Fruit fly (Drosophila melanogaster): ENCODE results near the gene CG34039.
A peak's percentile ranks its signal among the peaks of the same experiment; 100 is the strongest.

Gene CG34039

DNA sequence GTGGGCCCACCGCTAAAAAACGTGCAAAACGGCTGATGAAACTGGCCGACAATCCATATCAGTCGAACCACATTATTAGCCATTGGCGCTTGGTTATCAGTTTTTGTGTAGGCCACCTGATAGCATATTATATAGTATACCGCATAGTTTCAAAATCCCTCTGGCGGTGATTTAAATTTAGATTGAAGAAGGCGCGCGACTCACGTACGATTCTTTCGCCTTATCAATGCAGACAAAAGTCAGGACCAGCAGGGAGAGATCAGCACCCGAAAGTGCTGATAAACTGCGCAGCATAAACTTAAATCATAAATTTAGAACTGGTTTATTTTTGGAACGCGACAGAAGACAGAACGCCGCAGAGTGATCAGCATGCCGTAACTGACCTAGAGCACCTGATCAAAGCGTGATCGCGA is 5.9 kb upstream of the CG34039 start:
- TF ChIP-seq ey (GFP tag; optimal IDR thresholded peaks at IDR 0.05) = no peak
- no peak for TF ChIP-seq psq (GFP tag; optimal IDR thresholded peaks at IDR 0.05)
- TF ChIP-seq Abd-B (GFP tag; optimal IDR thresholded peaks at IDR 0.05) = no peak
- no peak for TF ChIP-seq Mio (GFP tag; optimal IDR thresholded peaks at IDR 0.05)

DNA sequence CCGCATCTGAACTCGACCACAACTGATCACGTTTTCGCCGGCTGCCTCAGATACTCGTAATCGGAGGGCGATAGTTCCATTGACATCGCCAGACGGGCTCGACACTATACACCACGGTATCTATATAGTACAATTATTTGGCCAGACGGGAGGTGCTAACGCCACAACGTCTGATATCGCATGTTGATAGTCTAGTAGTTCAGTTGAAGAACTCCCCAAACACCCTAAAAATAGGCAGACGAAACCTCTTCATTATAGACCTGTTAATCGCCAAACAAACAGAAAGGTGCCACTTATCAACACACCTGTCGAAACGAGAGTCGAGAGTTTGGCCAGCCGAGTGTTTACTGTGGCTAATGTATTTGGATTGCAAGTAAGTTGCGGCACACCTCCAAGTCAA is 4.7 kb upstream of the CG34039 start:
- no peak for TF ChIP-seq Hr78 (GFP tag; optimal IDR thresholded peaks at IDR 0.05)
- no peak for TF ChIP-seq Hr83 (GFP tag; optimal IDR thresholded peaks at IDR 0.05; ENCODE audit: poor library complexity, severe bottlenecking)
- TF ChIP-seq Dfd (GFP tag; optimal IDR thresholded peaks at IDR 0.05) = no peak
- TF ChIP-seq br (GFP tag; optimal IDR thresholded peaks at IDR 0.05) = no peak
- no peak for TF ChIP-seq Vsx2 (GFP tag; optimal IDR thresholded peaks at IDR 0.05; ENCODE audit: partially characterized antibody)
- TF ChIP-seq Rel (GFP tag; optimal IDR thresholded peaks at IDR 0.05) = no peak
- TF ChIP-seq Rel (tag; optimal IDR thresholded peaks at IDR 0.05) = no peak
- TF ChIP-seq Dif (GFP tag; optimal IDR thresholded peaks at IDR 0.05; ENCODE audit: partially characterized antibody) = no peak
- no peak for TF ChIP-seq sv (GFP tag; optimal IDR thresholded peaks at IDR 0.05)
- no peak for TF ChIP-seq Myc (optimal IDR thresholded peaks at IDR 0.05)
- no peak for TF ChIP-seq jim (GFP tag; optimal IDR thresholded peaks at IDR 0.05)
- no peak for TF ChIP-seq GATAd (GFP tag; optimal IDR thresholded peaks at IDR 0.05)
- TF ChIP-seq psq (GFP tag; optimal IDR thresholded peaks at IDR 0.05) = no peak
- TF ChIP-seq Sp1 (GFP tag; optimal IDR thresholded peaks at IDR 0.05) = no peak
- no peak for TF ChIP-seq Hnf4 (GFP tag; optimal IDR thresholded peaks at IDR 0.05)
- TF ChIP-seq CrebA (GFP tag; optimal IDR thresholded peaks at IDR 0.05; ENCODE audit: borderline replicate concordance) = no peak
- TF ChIP-seq tai (GFP tag; optimal IDR thresholded peaks at IDR 0.05) = no peak
- no peak for TF ChIP-seq Abd-B (GFP tag; optimal IDR thresholded peaks at IDR 0.05)
- TF ChIP-seq HLH106 (tag; optimal IDR thresholded peaks at IDR 0.05) = no peak
- no peak for TF ChIP-seq foxo (GFP tag; optimal IDR thresholded peaks at IDR 0.05)

DNA sequence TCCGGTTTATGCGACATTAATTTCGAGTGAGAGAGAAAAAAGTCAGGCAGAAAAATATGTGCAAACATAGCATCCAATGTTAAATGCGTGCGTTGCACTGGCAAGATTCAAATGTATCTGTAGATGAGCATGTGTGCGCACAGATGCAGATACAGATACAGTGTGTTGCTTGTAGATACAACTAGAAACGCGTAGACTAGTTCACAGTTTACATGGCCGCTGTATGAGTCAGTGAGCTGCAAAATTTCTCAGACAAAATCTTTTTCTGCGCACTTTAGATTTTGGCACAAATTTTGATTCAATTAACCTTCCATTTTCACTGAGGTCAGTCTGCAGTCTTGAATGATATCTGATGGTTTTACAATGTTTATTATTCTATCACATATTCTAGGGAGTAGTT is 3.6 kb upstream of the CG34039 start:
- TF ChIP-seq foxo (GFP tag; optimal IDR thresholded peaks at IDR 0.05) (no peak), Abd-B (GFP tag; optimal IDR thresholded peaks at IDR 0.05) (no peak), sv (GFP tag; optimal IDR thresholded peaks at IDR 0.05) (no peak), Sp1 (GFP tag; optimal IDR thresholded peaks at IDR 0.05) (no peak), CG9705 (GFP tag; optimal IDR thresholded peaks at IDR 0.05) (no peak)

DNA sequence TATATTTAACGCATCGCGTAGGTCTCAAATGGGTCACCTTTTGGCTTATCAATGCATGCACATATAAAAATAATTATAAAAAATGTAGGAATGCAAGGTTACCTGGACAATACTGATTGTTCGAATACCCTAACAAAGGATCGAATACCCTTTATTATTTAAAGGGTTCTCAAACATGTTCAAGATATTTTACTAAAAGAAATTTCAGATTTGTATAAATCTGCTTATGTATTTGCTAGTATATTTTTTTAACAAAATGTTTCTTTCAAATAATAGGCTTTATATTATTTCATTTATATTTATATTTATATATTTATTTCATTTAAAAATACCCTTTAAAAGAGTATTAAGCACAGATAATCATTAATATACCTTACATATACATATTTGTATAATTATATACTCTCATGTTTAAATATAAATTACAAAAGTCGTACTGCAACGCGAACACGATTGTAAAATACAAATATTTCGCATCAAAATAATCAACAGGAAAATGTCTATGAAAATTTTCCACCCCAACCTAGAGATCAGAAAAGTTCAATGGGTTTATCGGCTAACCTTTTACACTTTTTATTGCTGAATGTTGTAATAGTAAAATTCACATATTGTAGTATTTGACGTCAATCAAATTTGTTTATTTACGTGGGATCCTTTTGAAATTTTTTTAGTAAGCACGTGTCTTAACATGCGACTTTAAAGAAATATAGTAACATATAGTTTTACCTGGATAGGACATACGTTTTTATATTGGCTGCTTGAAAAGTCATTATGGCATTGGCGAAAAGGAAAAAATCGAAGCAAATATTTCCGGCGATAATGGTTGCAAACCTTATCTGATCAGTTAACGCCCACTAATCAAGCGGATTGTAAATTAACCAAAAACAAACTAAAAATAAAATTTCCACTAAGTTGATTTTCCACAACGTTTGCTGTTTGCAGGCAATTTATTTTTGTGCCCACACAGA is 2.7 kb upstream of the CG34039 start:
- TF ChIP-seq HLH106 (tag; optimal IDR thresholded peaks at IDR 0.05) (peak; percentile 36), Sp1 (GFP tag; optimal IDR thresholded peaks at IDR 0.05) (no peak)

DNA sequence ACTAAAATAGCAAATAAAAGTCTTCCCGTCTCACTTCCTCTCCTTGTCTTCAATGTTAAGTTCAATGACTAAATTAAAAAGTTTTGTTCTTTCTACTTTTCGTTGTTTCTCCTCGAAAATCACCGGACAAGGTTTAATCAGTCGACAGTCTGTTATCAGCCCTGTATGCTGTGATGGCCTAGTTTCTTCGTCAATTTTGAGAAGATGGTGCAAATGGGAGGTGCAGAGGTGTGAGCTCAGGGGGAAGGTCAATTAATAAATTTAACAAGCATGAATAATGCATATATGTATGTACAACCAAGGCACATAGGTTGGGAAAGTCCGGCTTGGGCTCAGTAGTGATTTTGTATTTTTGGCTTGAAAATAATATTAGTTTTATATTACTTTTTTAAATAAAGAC is 1.8 kb upstream of the CG34039 start:
- TF ChIP-seq CrebA (GFP tag; optimal IDR thresholded peaks at IDR 0.05; ENCODE audit: borderline replicate concordance) (no peak), Mio (GFP tag; optimal IDR thresholded peaks at IDR 0.05) (no peak), CG32264 (GFP tag; optimal IDR thresholded peaks at IDR 0.05) (no peak), N (GFP tag; optimal IDR thresholded peaks at IDR 0.05) (no peak)

DNA sequence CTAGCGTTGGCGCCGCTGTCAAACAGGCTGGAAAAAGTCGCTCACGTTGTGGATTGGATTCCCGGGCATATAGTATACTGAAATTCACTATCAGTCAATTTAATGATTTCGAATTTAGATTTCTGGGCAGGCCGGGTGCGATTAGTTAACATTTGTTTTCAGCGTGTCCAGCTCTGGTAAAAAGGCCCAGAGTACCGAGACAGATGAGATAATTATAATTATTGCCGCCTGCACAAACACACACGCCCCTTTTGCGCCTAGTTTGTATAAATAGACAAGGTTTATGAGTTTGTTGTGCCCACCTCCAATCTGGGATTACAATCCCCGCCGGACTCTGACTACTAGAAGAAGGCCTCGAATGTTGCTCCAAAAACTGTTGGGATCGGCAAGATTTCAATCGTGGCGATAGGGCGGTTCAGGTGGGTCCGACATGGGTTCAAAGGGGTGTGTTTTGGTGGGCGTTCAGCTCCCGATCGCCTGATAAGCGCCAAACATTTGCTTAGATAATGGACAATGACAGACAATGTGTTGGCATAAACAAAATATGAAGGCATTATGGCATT is 772 bp upstream of the CG34039 start:
- no peak for TF ChIP-seq sv (GFP tag; optimal IDR thresholded peaks at IDR 0.05)
- no peak for TF ChIP-seq pan (optimal IDR thresholded peaks at IDR 0.05)
- no peak for TF ChIP-seq br (GFP tag; optimal IDR thresholded peaks at IDR 0.05)

DNA sequence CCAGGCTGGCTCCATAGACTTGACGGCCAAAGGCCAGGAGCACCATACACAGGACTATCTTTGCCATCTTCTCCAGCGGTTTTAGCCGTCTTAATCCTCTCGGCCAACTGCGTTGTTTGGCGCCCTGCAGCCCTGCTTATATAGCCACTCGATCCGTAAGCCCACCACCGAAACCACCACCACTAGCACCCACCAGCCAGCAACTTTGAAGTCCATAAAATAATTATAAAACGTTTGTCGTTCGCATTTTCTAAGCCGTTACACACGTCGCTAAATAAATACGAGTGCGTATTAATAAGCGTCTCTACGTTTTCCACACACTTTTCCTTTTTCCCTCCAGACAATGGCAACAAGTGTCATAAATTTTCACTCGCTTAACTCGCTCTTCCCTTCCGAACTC is 864 bp downstream of the CG34039 start, which contains the start of gene Lk:
Gene Lk, minus strand, starts transcription at position 101 of the 400 bp plus-strand sequence.
- TF ChIP-seq Hr83 (GFP tag; optimal IDR thresholded peaks at IDR 0.05; ENCODE audit: poor library complexity, severe bottlenecking) (no peak), Mio (GFP tag; optimal IDR thresholded peaks at IDR 0.05) (no peak)
